Worm (Caenorhabditis elegans) whole organism, L1 larva: ENCODE data around the gene F37A4.5.

ENCODE experiments used
- C04F5.9 ChIP-seq: sonication (generic microtip); optimal IDR thresholded peaks from 2 replicates; lab custom pipeline; 2016; ENCODE audit warnings: missing genetic modification characterization, missing compliant biosample characterization
- C16A3.4 ChIP-seq: fragments of 150-350 bp; optimal IDR thresholded peaks from 2 replicates; lab custom pipeline; 2014; ENCODE audit warnings: missing biosample characterization, missing genetic modification characterization
- F16B12.6 ChIP-seq: fragments of 150-350 bp; optimal IDR thresholded peaks from 2 replicates; lab custom pipeline; 2014; ENCODE audit warnings: missing biosample characterization, missing genetic modification characterization
- Y116A8C.19 ChIP-seq: sonication (generic microtip); optimal IDR thresholded peaks from 2 replicates; lab custom pipeline; 2016; ENCODE audit warnings: missing compliant biosample characterization, missing genetic modification characterization, borderline replicate concordance
- blmp-1 ChIP-seq: fragments of 150-350 bp; optimal IDR thresholded peaks from 2 replicates; lab custom pipeline; 2014; ENCODE audit warnings: missing biosample characterization, missing genetic modification characterization
- ceh-8 ChIP-seq: fragments of 200-800 bp; sonication (Bioruptor generic); optimal IDR thresholded peaks from 2 replicates; lab custom pipeline; 2018; ENCODE audit warnings: mild to moderate bottlenecking, missing genetic modification characterization, moderate library complexity, missing compliant biosample characterization
- ceh-82 ChIP-seq, 3 experiments: fragments of 150-350 bp in 1 of 3; sonication (generic microtip) in 2 of 3; optimal IDR thresholded peaks; 2 replicates each; lab custom pipeline; 2014 to 2017; ENCODE audit warnings: missing biosample characterization in 3 of 3, missing genetic modification characterization in 3 of 3
- ceh-88 ChIP-seq: fragments of 200-800 bp; sonication (Bioruptor generic); IDR thresholded peaks from 2 replicates; pipeline ENCODE4 v1.3.6; 2022; ENCODE audit warnings: missing genetic modification characterization, missing compliant biosample characterization
- ceh-90 ChIP-seq: sonication (generic microtip); optimal IDR thresholded peaks from 2 replicates; lab custom pipeline; 2016; ENCODE audit warnings: missing genetic modification characterization, missing compliant biosample characterization
- dpl-1 ChIP-seq, 3 experiments: fragments of 150-350 bp in 2 of 3; sonication (generic microtip) in 1 of 3; optimal IDR thresholded peaks; 2 replicates each; lab custom pipeline; 2014 to 2017; ENCODE audit warnings: missing biosample characterization in 3 of 3, missing genetic modification characterization in 3 of 3, missing genetic modification reagents in 3 of 3
- dsc-1 ChIP-seq: sonication (generic microtip); optimal IDR thresholded peaks from 2 replicates; lab custom pipeline; 2016; ENCODE audit warnings: mild to moderate bottlenecking, missing genetic modification characterization, missing compliant biosample characterization
- efl-1 ChIP-seq, 4 experiments: fragments of 150-350 bp; optimal IDR thresholded peaks in 3 of 4; peaks in 1 of 4; 1 replicate in 1 of 4; 2 replicates in 3 of 4; lab custom pipeline; 2014; ENCODE audit warnings: missing biosample characterization in 2 of 4, missing genetic modification characterization in 2 of 4, missing genetic modification reagents in 2 of 4
- efl-3 ChIP-seq: fragments of 200-800 bp; sonication (Bioruptor generic); optimal IDR thresholded peaks from 2 replicates; lab custom pipeline; 2018; ENCODE audit warnings: mild to moderate bottlenecking, missing genetic modification characterization, missing compliant biosample characterization
- egl-13 ChIP-seq: sonication (generic microtip); optimal IDR thresholded peaks from 2 replicates; lab custom pipeline; 2016; ENCODE audit warnings: missing genotype, missing genetic modification reagents, missing genetic modification characterization, missing compliant biosample characterization
- egl-27 ChIP-seq, 2 experiments: fragments of 150-350 bp in 1 of 2; sonication (generic microtip); optimal IDR thresholded peaks; 3 replicates each; lab custom pipeline; 2017 to 2018; ENCODE audit warnings: missing biosample characterization in 2 of 2, missing genetic modification characterization in 2 of 2, missing genetic modification reagents in 2 of 2
- elt-3 ChIP-seq, 6 experiments: fragments of 150-350 bp in 1 of 6; sonication (generic microtip); optimal IDR thresholded peaks; 2 replicates each; lab custom pipeline; 2017 to 2018; ENCODE audit warnings: missing biosample characterization in 6 of 6, missing genetic modification characterization in 6 of 6, inconsistent platforms in 1 of 6
- fkh-10 ChIP-seq: sonication (generic microtip); optimal IDR thresholded peaks from 2 replicates; lab custom pipeline; 2017; ENCODE audit warnings: missing biosample characterization, missing genetic modification reagents, missing genetic modification characterization
- fkh-8 ChIP-seq: sonication (generic microtip); optimal IDR thresholded peaks from 2 replicates; lab custom pipeline; 2016; ENCODE audit warnings: mild to moderate bottlenecking, missing genetic modification characterization, missing compliant biosample characterization
- irx-1 ChIP-seq: sonication (generic microtip); optimal IDR thresholded peaks from 2 replicates; lab custom pipeline; 2016; ENCODE audit warnings: missing genetic modification characterization, missing compliant biosample characterization
- jun-1 ChIP-seq: fragments of 150-350 bp; optimal IDR thresholded peaks from 2 replicates; lab custom pipeline; 2014; ENCODE audit warnings: missing biosample characterization, missing genetic modification reagents, missing genetic modification characterization
- lin-15B ChIP-seq: fragments of 150-350 bp; sonication (generic microtip); optimal IDR thresholded peaks from 3 replicates; lab custom pipeline; 2014; ENCODE audit warnings: missing biosample characterization, missing genetic modification characterization
- lin-35 ChIP-seq, 2 experiments: fragments of 150-350 bp; optimal IDR thresholded peaks; 2 replicates each; lab custom pipeline; 2014; ENCODE audit warnings: missing biosample characterization in 2 of 2, missing genetic modification characterization in 2 of 2, missing genetic modification reagents in 2 of 2
- lin-39 ChIP-seq: fragments of 150-350 bp; optimal IDR thresholded peaks from 2 replicates; lab custom pipeline; 2014; ENCODE audit warnings: missing biosample characterization, missing genetic modification reagents, missing genetic modification characterization
- lsy-2 ChIP-seq, 2 experiments: fragments of 150-350 bp; optimal IDR thresholded peaks; 2 replicates each; lab custom pipeline; 2014; ENCODE audit warnings: missing biosample characterization in 2 of 2, missing genetic modification characterization in 2 of 2
- mab-9 ChIP-seq: fragments of 200-800 bp; sonication (Bioruptor generic); IDR thresholded peaks from 2 replicates; pipeline ENCODE4 v1.3.6; 2022; ENCODE audit warnings: missing genetic modification reagents, missing genetic modification characterization, missing compliant biosample characterization
- mdl-1 ChIP-seq, 2 experiments: fragments of 150-350 bp; optimal IDR thresholded peaks; 2 replicates each; lab custom pipeline; 2014 to 2017; ENCODE audit warnings: missing biosample characterization in 2 of 2, missing genetic modification characterization in 2 of 2, inconsistent platforms in 1 of 2
- mef-2 ChIP-seq: fragments of 150-350 bp; optimal IDR thresholded peaks from 2 replicates; lab custom pipeline; 2014; ENCODE audit warnings: missing biosample characterization, missing genetic modification characterization
- mep-1 ChIP-seq: fragments of 150-350 bp; optimal IDR thresholded peaks from 2 replicates; lab custom pipeline; 2014; ENCODE audit warnings: missing biosample characterization, missing genetic modification characterization
- nhr-12 ChIP-seq: sonication (generic microtip); optimal IDR thresholded peaks from 2 replicates; lab custom pipeline; 2017; ENCODE audit warnings: missing biosample characterization, missing genetic modification characterization
- nhr-19 ChIP-seq: fragments of 200-800 bp; sonication (Bioruptor generic); conservative IDR thresholded peaks from 2 replicates; pipeline ENCODE4 v1.3.6; 2022; ENCODE audit warnings: missing genetic modification characterization, missing compliant biosample characterization
- nhr-20 ChIP-seq: sonication (generic microtip); optimal IDR thresholded peaks from 2 replicates; lab custom pipeline; 2016; ENCODE audit warnings: mild to moderate bottlenecking, missing genetic modification characterization, missing compliant biosample characterization
- nhr-237 ChIP-seq: fragments of 150-350 bp; optimal IDR thresholded peaks from 2 replicates; lab custom pipeline; 2014; ENCODE audit warnings: missing biosample characterization, missing genetic modification characterization
- nhr-28 ChIP-seq: fragments of 150-350 bp; optimal IDR thresholded peaks from 2 replicates; lab custom pipeline; 2014; ENCODE audit warnings: missing biosample characterization, missing genetic modification characterization
- nhr-77 ChIP-seq: fragments of 150-350 bp; optimal IDR thresholded peaks from 2 replicates; lab custom pipeline; 2014; ENCODE audit warnings: missing biosample characterization, missing genetic modification characterization
- nhr-85 ChIP-seq: sonication (generic microtip); peaks from one replicate; lab custom pipeline; 2016; ENCODE audit warnings: missing genetic modification characterization, inconsistent platforms, missing compliant biosample characterization
- nhr-90 ChIP-seq: sonication (generic microtip); optimal IDR thresholded peaks from 2 replicates; lab custom pipeline; 2016; ENCODE audit warnings: mild to moderate bottlenecking, missing genetic modification characterization, missing compliant biosample characterization; ENCODE audit not compliant: poor library complexity
- pqm-1 ChIP-seq: sonication (generic microtip); optimal IDR thresholded peaks from 3 replicates; lab custom pipeline; 2017; ENCODE audit warnings: missing biosample characterization, missing genetic modification characterization
- rnt-1 ChIP-seq: sonication (generic microtip); optimal IDR thresholded peaks from 2 replicates; lab custom pipeline; 2016; ENCODE audit warnings: mild to moderate bottlenecking, missing genetic modification characterization, moderate library complexity, missing compliant biosample characterization
- skn-1 ChIP-seq: fragments of 150-350 bp; optimal IDR thresholded peaks from 2 replicates; lab custom pipeline; 2014; ENCODE audit warnings: missing biosample characterization, missing genetic modification characterization
- swsn-7 ChIP-seq: sonication (generic microtip); optimal IDR thresholded peaks from 2 replicates; lab custom pipeline; 2016; ENCODE audit warnings: missing genetic modification characterization, missing compliant biosample characterization
- unc-130 ChIP-seq: fragments of 150-350 bp; optimal IDR thresholded peaks from 2 replicates; lab custom pipeline; 2017; ENCODE audit warnings: missing biosample characterization, missing genetic modification characterization, inconsistent platforms
- unc-30 ChIP-seq: sonication (generic microtip); optimal IDR thresholded peaks from 2 replicates; lab custom pipeline; 2017; ENCODE audit warnings: missing biosample characterization, missing genetic modification characterization
- unc-86 ChIP-seq: sonication (generic microtip); optimal IDR thresholded peaks from 2 replicates; lab custom pipeline; 2016; ENCODE audit warnings: missing genetic modification characterization, missing compliant biosample characterization
- xbp-1 ChIP-seq: sonication (generic microtip); optimal IDR thresholded peaks from 2 replicates; lab custom pipeline; 2016; ENCODE audit warnings: missing genetic modification characterization, missing compliant biosample characterization
- zip-4 ChIP-seq: fragments of 200-800 bp; sonication (Bioruptor generic); optimal IDR thresholded peaks from 2 replicates; lab custom pipeline; 2018; ENCODE audit warnings: mild to moderate bottlenecking, missing genetic modification characterization, moderate library complexity, missing compliant biosample characterization
- ztf-4 ChIP-seq: fragments of 150-350 bp; optimal IDR thresholded peaks from 2 replicates; lab custom pipeline; 2014; ENCODE audit warnings: missing biosample characterization, missing genetic modification characterization

The F37A4.5 gene

ce11 chrIII:6695189-6695588, 16.5 kb upstream of the F37A4.5 start (continued):
- TF ChIP-seq ceh-8 (GFP tag; lab: Kevin White, UChicago) (peak; percentile 45), ceh-90 (tag; lab: Kevin White, UChicago) (no peak), nhr-90 (tag; lab: Kevin White, UChicago) (no peak)

ce11 chrIII:6705515-6705914, 6.2 kb upstream of the F37A4.5 start, which contains the start of gene F37A4.6:
F37A4.6 (plus strand) TSS chrIII:6705815.
- TF ChIP-seq Y116A8C.19: no peak

- TF ChIP-seq egl-27 (tag; optimal IDR thresholded peaks at IDR 0.05; lab: Kevin White, UChicago) (no peak), ztf-4 (no peak), zip-4 (GFP tag; lab: Kevin White, UChicago) (no peak), nhr-12 (tag; lab: Kevin White, UChicago) (no peak), lsy-2 (tag; optimal IDR thresholded peaks at IDR 0.05; lab: Kevin White, UChicago) (peak in 1 of 2 experiments; percentile 82), pqm-1 (no peak), ceh-88 (no peak), unc-130 (tag; lab: Kevin White, UChicago) (peak; percentile 2), ceh-82 (tag; optimal IDR thresholded peaks at IDR 0.05; lab: Kevin White, UChicago) (peak in 1 of 3 experiments; percentile 57), nhr-90 (tag; lab: Kevin White, UChicago) (peak; percentile 21), nhr-20 (tag; lab: Kevin White, UChicago) (peak; percentile 53), mep-1 (tag; lab: Kevin White, UChicago) (peak; percentile 71), fkh-10 (GFP tag; lab: Kevin White, UChicago) (no peak), lin-39 (tag; lab: Kevin White, UChicago) (no peak), mdl-1 (tag; optimal IDR thresholded peaks at IDR 0.05; lab: Kevin White, UChicago) (peak in 1 of 2 experiments; percentile 11), nhr-85 (peak; percentile 68), mab-9 (GFP tag; lab: Robert Waterston, UW) (no peak), efl-3 (GFP tag; lab: Kevin White, UChicago) (no peak), nhr-77 (tag; lab: Kevin White, UChicago) (no peak), nhr-28 (tag; lab: Kevin White, UChicago) (no peak), C16A3.4 (tag; lab: Kevin White, UChicago) (peak; percentile 49), dpl-1 (GFP tag; optimal IDR thresholded peaks at IDR 0.05; lab: Kevin White, UChicago) (peak; percentile 94 to 97 (median 95)), Y116A8C.19 (no peak), jun-1 (peak; percentile 16), lin-15B (tag; lab: Kevin White, UChicago) (peak; percentile 47), elt-3 (tag; optimal IDR thresholded peaks at IDR 0.05; lab: Kevin White, UChicago) (peak in 1 of 6 experiments; percentile 24), rnt-1 (tag; lab: Kevin White, UChicago) (peak; percentile 67), dsc-1 (tag; lab: Kevin White, UChicago) (no peak), skn-1 (tag; lab: Kevin White, UChicago) (peak; percentile 46), xbp-1 (peak; percentile 53), unc-86 (tag; lab: Kevin White, UChicago) (peak; percentile 13), mef-2 (tag; lab: Kevin White, UChicago) (no peak), irx-1 (tag; lab: Kevin White, UChicago) (no peak), F16B12.6 (tag; lab: Kevin White, UChicago) (peak; percentile 84), nhr-19 (GFP tag; lab: Robert Waterston, UW) (peak; percentile 39), fkh-8 (tag; lab: Kevin White, UChicago) (no peak), nhr-237 (no peak), C04F5.9 (tag; lab: Kevin White, UChicago) (peak; percentile 7), unc-30 (tag; lab: Kevin White, UChicago) (no peak), blmp-1 (peak; percentile 59), efl-1 (optimal IDR thresholded peaks at IDR 0.05; lab: Kevin White, UChicago) (peak; percentile 95 to 97), efl-1 (GFP tag; optimal IDR thresholded peaks at IDR 0.05 in 1 of 2; lab: Kevin White, UChicago) (peak; percentile 95 to 99), swsn-7 (tag; lab: Kevin White, UChicago) (peak; percentile 24), egl-13 (tag; lab: Kevin White, UChicago) (no peak), lin-35 (GFP tag; optimal IDR thresholded peaks at IDR 0.05; lab: Kevin White, UChicago) (peak; percentile 95 to 98)
Measured at ce11 chrIII:6709983-6710382, 1.7 kb upstream of the F37A4.5 start, which contains the start of gene isw-1. isw-1 (minus strand) TSS chrIII:6710100.
